Worm (Caenorhabditis elegans) whole organism, L3 larva: ENCODE data around the gene wrk-1.

Experiments
- ZK546.5 ChIP-seq: sonication (generic microtip); optimal IDR thresholded peaks from 2 replicates; lab custom pipeline; 2017; ENCODE audit warnings: missing biosample characterization, missing genetic modification characterization
- daf-12 ChIP-seq: fragments of 150-350 bp; optimal IDR thresholded peaks from 2 replicates; lab custom pipeline; 2014; ENCODE audit warnings: missing biosample characterization, missing genetic modification reagents, missing genetic modification characterization
- pqm-1 ChIP-seq: fragments of 150-350 bp; optimal IDR thresholded peaks from 2 replicates; lab custom pipeline; 2017; ENCODE audit warnings: missing biosample characterization, missing genetic modification characterization, inconsistent platforms

ce11 chrX:8424286-8424685 is 31.9 kb upstream of the wrk-1 start:
- no peak for TF ChIP-seq pqm-1 (tag; lab: Kevin White, UChicago)
- TF ChIP-seq daf-12 (tag; lab: Kevin White, UChicago): no peak
- no peak for TF ChIP-seq ZK546.5 (tag; lab: Kevin White, UChicago)
